Fruit fly (Drosophila melanogaster): Measurements from ENCODE around the gene CG32756.
A peak's percentile ranks its signal among the peaks of the same experiment; 100 is the strongest.

Gene CG32756

DNA sequence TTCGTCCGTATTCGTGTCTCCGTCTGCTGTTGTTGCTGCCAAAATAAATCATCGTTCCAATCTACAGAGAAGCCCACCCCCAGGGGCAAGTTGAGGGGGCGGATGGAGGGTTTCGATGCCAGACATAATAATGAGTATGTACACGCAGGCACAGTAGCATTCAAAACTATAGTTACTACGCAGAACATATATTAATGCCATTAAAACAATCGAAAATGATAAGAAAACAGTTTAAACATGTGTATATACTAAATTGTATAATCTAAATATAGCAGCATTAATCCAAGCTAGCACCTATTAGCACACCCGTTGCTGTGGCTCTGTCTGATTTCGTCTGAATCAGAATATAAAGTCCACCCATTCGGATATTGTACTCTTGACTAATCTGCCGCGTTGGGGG lies 35.4 kb downstream of the CG32756 start (continued):
- peak; percentile 12 for TF ChIP-seq CG3407 (GFP tag; optimal IDR thresholded peaks at IDR 0.05)
- peak; percentile 53; the same call in 1 of the 2 replicates for TF ChIP-seq CG17612 (GFP tag; IDR thresholded peaks at IDR 0.05)
- TF ChIP-seq psq (GFP tag; optimal IDR thresholded peaks at IDR 0.05) = no peak
- peak; percentile 76 for TF ChIP-seq sug (tag; optimal IDR thresholded peaks at IDR 0.05)
- TF ChIP-seq org-1 (GFP tag; optimal IDR thresholded peaks at IDR 0.05) = peak; percentile 69
- TF ChIP-seq aop (GFP tag; IDR thresholded peaks at IDR 0.05) = no peak
- TF ChIP-seq CG2120 (GFP tag; optimal IDR thresholded peaks at IDR 0.05) = peak; percentile 87
- TF ChIP-seq wdn (GFP tag; IDR thresholded peaks at IDR 0.05) = peak; percentile 66
- TF ChIP-seq CG43689 (GFP tag; IDR thresholded peaks at IDR 0.05) = 0 out of 2 replicates have a peak, but pooled peaks have one; percentile 61
- TF ChIP-seq dysf (GFP tag; IDR thresholded peaks at IDR 0.05) = peak; percentile 89
- peak; percentile 48 for TF ChIP-seq CG1602 (GFP tag; optimal IDR thresholded peaks at IDR 0.05)
- peak; percentile 82 for TF ChIP-seq unpg (GFP tag; optimal IDR thresholded peaks at IDR 0.05)
- TF ChIP-seq Scr (GFP tag; IDR thresholded peaks at IDR 0.05; ENCODE audit: partially characterized antibody) = no peak
- TF ChIP-seq CG14441 (GFP tag; IDR thresholded peaks at IDR 0.05) = peak; percentile 82
- TF ChIP-seq ssp (GFP tag; IDR thresholded peaks at IDR 0.05) = peak; percentile 57
- TF ChIP-seq sim (GFP tag; IDR thresholded peaks at IDR 0.05) = no peak
- no peak for TF ChIP-seq Lpt (GFP tag; optimal IDR thresholded peaks at IDR 0.05)
- peak; percentile 29 for TF ChIP-seq Asciz (GFP tag; optimal IDR thresholded peaks at IDR 0.05)
- peak; percentile 65 for TF ChIP-seq CG17361 (GFP tag; IDR thresholded peaks at IDR 0.05)
- peak; percentile 38 for TF ChIP-seq CG11723 (GFP tag; optimal IDR thresholded peaks at IDR 0.05)
- peak; percentile 59 for TF ChIP-seq salm (tag; optimal IDR thresholded peaks at IDR 0.05)
- TF ChIP-seq pan (optimal IDR thresholded peaks at IDR 0.05) = no peak
- TF ChIP-seq pan (GFP tag; optimal IDR thresholded peaks at IDR 0.05 in 1 of 2, IDR thresholded peaks at IDR 0.05 in 1 of 2) = peak in 1 of 2 experiments; percentile 90
- TF ChIP-seq CG17912 (GFP tag; optimal IDR thresholded peaks at IDR 0.05) = no peak
- peak; percentile 85 for TF ChIP-seq Meics (GFP tag; optimal IDR thresholded peaks at IDR 0.05)
- no peak for TF ChIP-seq da (GFP tag; optimal IDR thresholded peaks at IDR 0.05)
- peak; percentile 81 for TF ChIP-seq zfh1 (GFP tag; IDR thresholded peaks at IDR 0.05)
- TF ChIP-seq sima (GFP tag; optimal IDR thresholded peaks at IDR 0.05) = no peak
- peak; percentile 72 for TF ChIP-seq CG17385 (GFP tag; optimal IDR thresholded peaks at IDR 0.05)
- no peak for TF ChIP-seq zen2 (GFP tag; IDR thresholded peaks at IDR 0.05; ENCODE audit: partially characterized antibody)
- TF ChIP-seq usp (GFP tag; optimal IDR thresholded peaks at IDR 0.05) = no peak
- peak; percentile 94 for TF ChIP-seq Med (GFP tag)
- peak; percentile 89 for TF ChIP-seq slbo (GFP tag; IDR thresholded peaks at IDR 0.05)
- TF ChIP-seq Neu2 (GFP tag; optimal IDR thresholded peaks at IDR 0.05; ENCODE audit: borderline replicate concordance) = no peak
- TF ChIP-seq Rx (GFP tag; IDR thresholded peaks at IDR 0.05) = peak; percentile 60
- TF ChIP-seq Fer1 (GFP tag; optimal IDR thresholded peaks at IDR 0.05) = peak; percentile 82
- TF ChIP-seq Adf1 (GFP tag; IDR thresholded peaks at IDR 0.05) = peak; percentile 52
- peak; percentile 79 for TF ChIP-seq ttk (GFP tag; IDR thresholded peaks at IDR 0.05)
- peak; percentile 95 for TF ChIP-seq sens (GFP tag)
- peak; percentile 79 for TF ChIP-seq NFAT (GFP tag; IDR thresholded peaks at IDR 0.05)
- peak; percentile 84 for TF ChIP-seq seq (GFP tag; IDR thresholded peaks at IDR 0.05)
- TF ChIP-seq CG11398 (GFP tag; optimal IDR thresholded peaks at IDR 0.05) = peak; percentile 15
- peak; percentile 35 for TF ChIP-seq CG18011 (GFP tag; optimal IDR thresholded peaks at IDR 0.05)
- peak; percentile 71 for TF ChIP-seq fd3F (GFP tag; optimal IDR thresholded peaks at IDR 0.05)
- no peak for TF ChIP-seq pzg (GFP tag; optimal IDR thresholded peaks at IDR 0.05)
- TF ChIP-seq Ravus (GFP tag; IDR thresholded peaks at IDR 0.05) = peak; percentile 17; the same call in 1 of the 2 replicates
- TF ChIP-seq Atf6 (GFP tag; IDR thresholded peaks at IDR 0.05) = peak; percentile 83
- no peak for TF ChIP-seq CG10431 (GFP tag; optimal IDR thresholded peaks at IDR 0.05)
- peak; percentile 84 for TF ChIP-seq CG15269 (tag; optimal IDR thresholded peaks at IDR 0.05)
- TF ChIP-seq CG31365 (tag; optimal IDR thresholded peaks at IDR 0.05) = peak; percentile 64
- peak; percentile 91 for TF ChIP-seq Rfx (GFP tag; IDR thresholded peaks at IDR 0.05)
- TF ChIP-seq CG3281 (GFP tag; optimal IDR thresholded peaks at IDR 0.05) = peak; percentile 79
